Worm (Caenorhabditis elegans): ENCODE results near the gene C13A10.1.

ce11 chrII:1374889-1375288 is 19.4 kb upstream of the C13A10.1 start, which contains the start of gene rog-1:
- TF ChIP-seq lin-13 (GFP tag; optimal IDR thresholded peaks at IDR 0.05) (no peak), nhr-11 (tag; optimal IDR thresholded peaks at IDR 0.05) (no peak), nhr-12 (tag; optimal IDR thresholded peaks at IDR 0.05) (no peak), skn-1 (tag; optimal IDR thresholded peaks at IDR 0.05) (no peak)

All from whole organism, L1 larva.